Fruit fly (Drosophila melanogaster) whole organism, embryonic: Measurements from ENCODE around the gene CG42263.

Source experiments
- CTCF ChIP-seq: fragments of 200-800 bp; sonication (Bioruptor generic); optimal IDR thresholded peaks from 2 replicates; lab custom pipeline; 2017; ENCODE audit warnings: missing biosample characterization, mild to moderate bottlenecking, missing genetic modification characterization, moderate library complexity
- Dref ChIP-seq: fragments of 200-800 bp; sonication (Bioruptor generic); IDR thresholded peaks from 2 replicates; pipeline ENCODE4 v1.3.6; 2022; ENCODE audit warnings: missing biosample characterization, missing genetic modification characterization
- Hsf ChIP-seq: fragments of 200-800 bp; sonication (Bioruptor generic); optimal IDR thresholded peaks from 3 replicates; lab custom pipeline; 2016; ENCODE audit warnings: missing biosample characterization, missing genetic modification characterization
- amos ChIP-seq: fragments of 200-800 bp; sonication (Bioruptor generic); IDR thresholded peaks from 2 replicates; pipeline ENCODE4 v1.3.6; 2022; ENCODE audit warnings: missing biosample characterization, missing genetic modification characterization; ENCODE audit not compliant: partially characterized antibody
- gfzf ChIP-seq: fragments of 200-800 bp; sonication (Bioruptor generic); optimal IDR thresholded peaks from 2 replicates; lab custom pipeline; 2016; ENCODE audit warnings: missing biosample characterization, mild to moderate bottlenecking, missing genetic modification characterization, moderate library complexity
- mam ChIP-seq: fragments of 200-800 bp; sonication (Bioruptor generic); optimal IDR thresholded peaks from 3 replicates; lab custom pipeline; 2016; ENCODE audit warnings: missing biosample characterization, missing genetic modification characterization
- psq ChIP-seq: fragments of 200-800 bp; sonication (Bioruptor generic); optimal IDR thresholded peaks from 2 replicates; lab custom pipeline; 2017; ENCODE audit warnings: missing biosample characterization, missing genetic modification characterization

dm6 chr3L:19981385-19981784 is 25.8 kb upstream of the CG42263 start, which contains the start of gene CG17732:
- TF ChIP-seq Hsf (GFP tag; lab: Kevin White, UChicago) (no peak), CTCF (GFP tag; lab: Kevin White, UChicago) (no peak), Dref (GFP tag; lab: Robert Waterston, UW) (no peak), psq (GFP tag; lab: Kevin White, UChicago) (no peak), mam (no peak), amos (GFP tag; lab: Robert Waterston, UW) (no peak), gfzf (GFP tag; lab: Kevin White, UChicago) (no peak)
